Fruit fly (Drosophila melanogaster) whole organism, embryonic: Measurements from ENCODE around the gene Son.

Experiments
- ATbp ChIP-seq: fragments of 200-800 bp; sonication (Bioruptor generic); optimal IDR thresholded peaks from 2 replicates; lab custom pipeline; 2017; ENCODE audit warnings: missing biosample characterization, mild to moderate bottlenecking, missing genetic modification characterization, missing genetic modification reagents
- CG11723 ChIP-seq: fragments of 200-800 bp; sonication (Bioruptor generic); optimal IDR thresholded peaks from 2 replicates; lab custom pipeline; 2017; ENCODE audit warnings: missing biosample characterization, mild to moderate bottlenecking, missing genetic modification characterization
- CG12769 ChIP-seq: fragments of 200-800 bp; sonication (Bioruptor generic); optimal IDR thresholded peaks from 2 replicates; lab custom pipeline; 2019; ENCODE audit warnings: missing biosample characterization, mild to moderate bottlenecking, missing genetic modification characterization, moderate library complexity
- CG14050 ChIP-seq: fragments of 200-800 bp; sonication (Bioruptor generic); IDR thresholded peaks from 3 replicates; pipeline ENCODE4 v1.3.6; 2022; ENCODE audit warnings: missing biosample characterization, missing genetic modification characterization
- CG15269 ChIP-seq: fragments of 200-800 bp; sonication (Bioruptor generic); optimal IDR thresholded peaks from 2 replicates; lab custom pipeline; 2018; ENCODE audit warnings: missing biosample characterization, mild to moderate bottlenecking, missing genetic modification characterization, moderate library complexity
- CG16863 ChIP-seq: fragments of 200-800 bp; sonication (Bioruptor generic); optimal IDR thresholded peaks from 3 replicates; lab custom pipeline; 2016; ENCODE audit warnings: missing biosample characterization, missing genetic modification characterization
- CG17359 ChIP-seq: fragments of 200-800 bp; sonication (Bioruptor generic); optimal IDR thresholded peaks from 3 replicates; lab custom pipeline; 2018; ENCODE audit warnings: missing biosample characterization, mild to moderate bottlenecking, missing genetic modification characterization, moderate library complexity
- CG17802 ChIP-seq: fragments of 200-800 bp; sonication (Bioruptor generic); optimal IDR thresholded peaks from 2 replicates; lab custom pipeline; 2018; ENCODE audit warnings: missing biosample characterization, mild to moderate bottlenecking, missing genetic modification characterization, moderate library complexity
- CG18262 ChIP-seq: fragments of 200-800 bp; optimal IDR thresholded peaks from 3 replicates; lab custom pipeline; 2019; ENCODE audit warnings: missing biosample characterization, mild to moderate bottlenecking, missing genetic modification characterization, moderate library complexity
- CG1832 ChIP-seq: fragments of 200-800 bp; sonication (Bioruptor generic); optimal IDR thresholded peaks from 2 replicates; lab custom pipeline; 2017; ENCODE audit warnings: missing biosample characterization, mild to moderate bottlenecking, missing genetic modification characterization, inconsistent platforms
- CG2712 ChIP-seq: fragments of 200-800 bp; optimal IDR thresholded peaks from 3 replicates; lab custom pipeline; 2019; ENCODE audit warnings: missing biosample characterization, mild to moderate bottlenecking, missing genetic modification characterization, moderate library complexity
- CG3281 ChIP-seq: fragments of 200-800 bp; sonication (Bioruptor generic); optimal IDR thresholded peaks from 3 replicates; lab custom pipeline; 2017; ENCODE audit warnings: missing biosample characterization, mild to moderate bottlenecking, missing genetic modification characterization
- CG3407 ChIP-seq: fragments of 200-800 bp; sonication (Bioruptor generic); optimal IDR thresholded peaks from 2 replicates; lab custom pipeline; 2018; ENCODE audit warnings: missing biosample characterization, mild to moderate bottlenecking, missing genetic modification characterization
- CG6683 ChIP-seq: fragments of 200-800 bp; sonication (Bioruptor generic); optimal IDR thresholded peaks from 2 replicates; lab custom pipeline; 2017; ENCODE audit warnings: missing biosample characterization, mild to moderate bottlenecking, missing genetic modification characterization, missing genetic modification reagents
- CG7357 ChIP-seq: fragments of 200-800 bp; sonication (Bioruptor generic); IDR thresholded peaks from 3 replicates; pipeline ENCODE4 v1.3.6; 2022; ENCODE audit warnings: missing biosample characterization, missing genetic modification characterization
- CG7745 ChIP-seq: fragments of 200-800 bp; sonication (Bioruptor generic); optimal IDR thresholded peaks from 2 replicates; lab custom pipeline; 2018; ENCODE audit warnings: missing biosample characterization, mild to moderate bottlenecking, missing genetic modification characterization, moderate library complexity
- CG7963 ChIP-seq: fragments of 200-800 bp; sonication (Bioruptor generic); IDR thresholded peaks from 3 replicates; pipeline ENCODE4 v1.3.6; 2022; ENCODE audit warnings: missing biosample characterization, missing genetic modification characterization; ENCODE audit not compliant: partially characterized antibody
- CG8089 ChIP-seq: fragments of 200-800 bp; sonication (Bioruptor generic); optimal IDR thresholded peaks from 3 replicates; lab custom pipeline; 2016; ENCODE audit warnings: missing biosample characterization, missing genetic modification characterization
- CG8359 ChIP-seq: fragments of 200-800 bp; sonication (Bioruptor generic); optimal IDR thresholded peaks from 2 replicates; lab custom pipeline; 2017; ENCODE audit warnings: missing biosample characterization, mild to moderate bottlenecking, missing genetic modification characterization, borderline replicate concordance
- CG8388 ChIP-seq: fragments of 200-800 bp; sonication (Bioruptor generic); optimal IDR thresholded peaks from 2 replicates; lab custom pipeline; 2019; ENCODE audit warnings: missing biosample characterization, mild to moderate bottlenecking, missing genetic modification characterization, moderate library complexity
- CG8765 ChIP-seq: fragments of 200-800 bp; sonication (Bioruptor generic); IDR thresholded peaks from 2 replicates; pipeline ENCODE4 v1.3.6; 2022; ENCODE audit warnings: missing biosample characterization, missing genetic modification characterization
- CG9437 ChIP-seq: fragments of 200-800 bp; sonication (Bioruptor generic); optimal IDR thresholded peaks from 2 replicates; lab custom pipeline; 2018; ENCODE audit warnings: missing biosample characterization, mild to moderate bottlenecking, missing genetic modification characterization
- Chrac-16 ChIP-seq: fragments of 200-800 bp; sonication (Bioruptor generic); optimal IDR thresholded peaks from 3 replicates; lab custom pipeline; 2016; ENCODE audit warnings: missing biosample characterization, missing genetic modification characterization
- D ChIP-seq, 2 experiments: fragments of 200-800 bp in 1 of 2; fragments of >200 bp in 1 of 2; sonication (Bioruptor generic) in 1 of 2; optimal IDR thresholded peaks; 2 replicates in 1 of 2; 3 replicates in 1 of 2; lab custom pipeline; 2017; ENCODE audit warnings: mild to moderate bottlenecking in 1 of 2, missing biosample characterization in 1 of 2, missing genetic modification characterization in 1 of 2, missing genetic modification reagents in 1 of 2
- Dad ChIP-seq: fragments of 200-800 bp; sonication (Bioruptor generic); optimal IDR thresholded peaks from 3 replicates; lab custom pipeline; 2016; ENCODE audit warnings: missing biosample characterization, missing genetic modification characterization
- Fer1 ChIP-seq: fragments of 200-800 bp; sonication (Bioruptor generic); optimal IDR thresholded peaks from 2 replicates; lab custom pipeline; 2017; ENCODE audit warnings: missing biosample characterization, mild to moderate bottlenecking, missing genetic modification characterization
- HHEX ChIP-seq: fragments of 200-800 bp; sonication (Bioruptor generic); optimal IDR thresholded peaks from 3 replicates; lab custom pipeline; 2017; ENCODE audit warnings: missing biosample characterization, mild to moderate bottlenecking, missing genetic modification characterization, missing genetic modification reagents
- Hmx ChIP-seq: fragments of 200-800 bp; sonication (Bioruptor generic); optimal IDR thresholded peaks from 2 replicates; lab custom pipeline; 2016; ENCODE audit warnings: missing biosample characterization, missing genetic modification characterization
- Mad ChIP-seq: fragments of 200-800 bp; sonication (Bioruptor generic); optimal IDR thresholded peaks from 2 replicates; lab custom pipeline; 2016; ENCODE audit warnings: missing biosample characterization, missing genetic modification characterization
- Med ChIP-seq: fragments of 200-800 bp; sonication (Bioruptor generic); peaks from one replicate; lab custom pipeline; 2016; ENCODE audit warnings: missing biosample characterization, missing genetic modification characterization, mild to moderate bottlenecking, inconsistent platforms, moderate library complexity
- Sox100B ChIP-seq: fragments of 200-800 bp; sonication (Bioruptor generic); optimal IDR thresholded peaks from 3 replicates; lab custom pipeline; 2018; ENCODE audit warnings: missing biosample characterization, mild to moderate bottlenecking, missing genetic modification characterization
- ash1 ChIP-seq: fragments of 200-800 bp; sonication (Bioruptor generic); optimal IDR thresholded peaks from 2 replicates; lab custom pipeline; 2018; ENCODE audit warnings: missing biosample characterization, mild to moderate bottlenecking, missing genetic modification characterization
- bsh ChIP-seq, 2 experiments: fragments of 200-800 bp; sonication (Bioruptor generic); optimal IDR thresholded peaks; 2 replicates each; lab custom pipeline; 2017 to 2018; ENCODE audit warnings: mild to moderate bottlenecking in 2 of 2, missing biosample characterization in 2 of 2, missing genetic modification characterization in 2 of 2, moderate library complexity in 1 of 2
- crp ChIP-seq, 2 experiments: fragments of 200-800 bp; sonication (Bioruptor generic); optimal IDR thresholded peaks; 2 replicates in 1 of 2; 3 replicates in 1 of 2; lab custom pipeline; 2017; ENCODE audit warnings: missing biosample characterization in 2 of 2, missing genetic modification characterization in 2 of 2, mild to moderate bottlenecking in 1 of 2, moderate library complexity in 1 of 2
- dmrt99B ChIP-seq: fragments of 200-800 bp; sonication (Bioruptor generic); optimal IDR thresholded peaks from 2 replicates; lab custom pipeline; 2018; ENCODE audit warnings: missing biosample characterization, mild to moderate bottlenecking, missing genetic modification characterization, moderate library complexity
- fd64A ChIP-seq: fragments of 200-800 bp; sonication (Bioruptor generic); optimal IDR thresholded peaks from 3 replicates; lab custom pipeline; 2018; ENCODE audit warnings: missing biosample characterization, mild to moderate bottlenecking, missing genetic modification characterization
- fd96Cb ChIP-seq: fragments of 200-800 bp; sonication (Bioruptor generic); optimal IDR thresholded peaks from 2 replicates; lab custom pipeline; 2018; ENCODE audit warnings: missing biosample characterization, mild to moderate bottlenecking, missing genetic modification characterization, moderate library complexity
- nerfin-2 ChIP-seq: fragments of 200-800 bp; sonication (Bioruptor generic); IDR thresholded peaks from 2 replicates; pipeline ENCODE4 v1.3.6; 2022; ENCODE audit warnings: missing biosample characterization, missing genetic modification characterization; ENCODE audit not compliant: partially characterized antibody
- onecut ChIP-seq: fragments of 200-800 bp; sonication (Bioruptor generic); IDR thresholded peaks from 2 replicates; pipeline ENCODE4 v1.3.6; 2022; ENCODE audit warnings: missing biosample characterization, missing genetic modification characterization
- org-1 ChIP-seq: fragments of 200-800 bp; sonication (Bioruptor generic); optimal IDR thresholded peaks from 2 replicates; lab custom pipeline; 2017; ENCODE audit warnings: missing biosample characterization, missing genetic modification characterization
- p53 ChIP-seq: fragments of 200-800 bp; sonication (Bioruptor generic); optimal IDR thresholded peaks from 2 replicates; lab custom pipeline; 2016; ENCODE audit warnings: missing biosample characterization, missing genetic modification characterization
- sc ChIP-seq, 3 experiments: fragments of >200 bp in 2 of 3; fragments of 200-800 bp in 1 of 3; sonication (Bioruptor generic) in 1 of 3; optimal IDR thresholded peaks; 2 replicates in 2 of 3; 3 replicates in 1 of 3; lab custom pipeline; 2017; ENCODE audit warnings: mild to moderate bottlenecking in 1 of 3, missing biosample characterization in 1 of 3, missing genetic modification characterization in 1 of 3, missing genetic modification reagents in 1 of 3
- sisA ChIP-seq: fragments of 200-800 bp; sonication (Bioruptor generic); IDR thresholded peaks from 2 replicates; pipeline ENCODE4 v1.3.6; 2022; ENCODE audit warnings: missing biosample characterization, missing genetic modification characterization
- slp2 ChIP-seq: fragments of 200-800 bp; sonication (Bioruptor generic); optimal IDR thresholded peaks from 2 replicates; lab custom pipeline; 2016; ENCODE audit warnings: missing biosample characterization, missing genetic modification characterization
- tll ChIP-seq, 2 experiments: fragments of 200-800 bp in 1 of 2; fragments of >200 bp in 1 of 2; sonication (Bioruptor generic) in 1 of 2; optimal IDR thresholded peaks; 2 replicates each; lab custom pipeline; 2017 to 2019; ENCODE audit warnings: missing biosample characterization in 2 of 2, missing genetic modification characterization in 2 of 2, mild to moderate bottlenecking in 1 of 2, moderate library complexity in 1 of 2
- unpg ChIP-seq: fragments of 200-800 bp; sonication (Bioruptor generic); optimal IDR thresholded peaks from 3 replicates; lab custom pipeline; 2018; ENCODE audit warnings: missing biosample characterization, mild to moderate bottlenecking, missing genetic modification characterization, moderate library complexity
- usp ChIP-seq: fragments of >200 bp; optimal IDR thresholded peaks from 2 replicates; lab custom pipeline; 2017; ENCODE audit warnings: missing biosample characterization, missing genetic modification characterization
- zfh1 ChIP-seq: fragments of 200-800 bp; sonication (Bioruptor generic); IDR thresholded peaks from 3 replicates; pipeline ENCODE4 v1.3.6; 2022; ENCODE audit warnings: missing biosample characterization, missing genetic modification characterization

Gene Son

DNA sequence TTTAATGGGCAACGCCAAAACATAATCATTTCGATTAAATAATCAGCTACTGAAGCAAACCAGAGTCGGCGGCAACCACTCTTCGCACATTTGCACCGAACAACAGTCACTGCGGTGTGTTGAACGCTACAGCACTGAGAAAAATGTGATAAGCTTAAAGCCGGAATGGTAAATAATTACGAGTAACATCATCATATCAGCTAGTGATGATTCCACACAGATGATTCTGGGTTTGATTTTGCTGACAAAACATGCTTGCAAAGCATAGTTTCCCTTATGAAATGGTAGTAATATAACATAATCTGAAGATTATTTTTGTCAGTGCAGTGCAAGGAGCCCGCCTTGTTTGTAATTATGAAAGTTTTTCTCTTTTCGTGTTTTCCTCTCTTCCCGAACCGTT lies 20.3 kb downstream of the Son start (continued):
- TF ChIP-seq CG17359 (peak; percentile 73), CG17802 (tag; lab: Kevin White, UChicago) (peak; percentile 26), CG6683 (GFP tag; lab: Kevin White, UChicago) (no peak), D (optimal IDR thresholded peaks at IDR 0.05; lab: Kevin White, UChicago) (no peak), D (GFP tag; optimal IDR thresholded peaks at IDR 0.05; lab: Kevin White, UChicago) (peak; percentile 68), Med (GFP tag; lab: Kevin White, UChicago) (peak; percentile 58), Mad (GFP tag; lab: Kevin White, UChicago) (peak; percentile 18), CG7357 (GFP tag; lab: Robert Waterston, UW) (no peak), CG8359 (GFP tag; lab: Kevin White, UChicago) (peak; percentile 53), CG18262 (tag; lab: Kevin White, UChicago) (peak; percentile 64), CG11723 (GFP tag; lab: Kevin White, UChicago) (peak; percentile 29), Chrac-16 (GFP tag; lab: Kevin White, UChicago) (peak; percentile 55), CG8089 (GFP tag; lab: Kevin White, UChicago) (peak; percentile 12), crp (GFP tag; optimal IDR thresholded peaks at IDR 0.05; lab: Kevin White, UChicago) (no peak), usp (GFP tag; lab: Kevin White, UChicago) (no peak), Dad (no peak), p53 (GFP tag; lab: Kevin White, UChicago) (no peak), fd96Cb (tag; lab: Kevin White, UChicago) (peak; percentile 75), tll (GFP tag; optimal IDR thresholded peaks at IDR 0.05; lab: Kevin White, UChicago) (no peak), CG3281 (GFP tag; lab: Kevin White, UChicago) (peak; percentile 31), nerfin-2 (GFP tag; lab: Robert Waterston, UW) (no peak), CG1832 (GFP tag; lab: Kevin White, UChicago) (no peak), HHEX (peak; percentile 5), CG16863 (GFP tag; lab: Kevin White, UChicago) (peak; percentile 59), CG7745 (tag; lab: Kevin White, UChicago) (no peak), Hmx (GFP tag; lab: Kevin White, UChicago) (no peak), CG14050 (GFP tag; lab: Robert Waterston, UW) (no peak), CG3407 (GFP tag; lab: Kevin White, UChicago) (peak; percentile 54), unpg (GFP tag; lab: Kevin White, UChicago) (peak; percentile 63), dmrt99B (tag; lab: Kevin White, UChicago) (peak; percentile 71), onecut (GFP tag; lab: Robert Waterston, UW) (peak; percentile 33; the same call in 1 of the 2 replicates), ash1 (GFP tag; lab: Kevin White, UChicago) (no peak), sc (optimal IDR thresholded peaks at IDR 0.05; lab: Kevin White, UChicago) (no peak), sc (GFP tag; optimal IDR thresholded peaks at IDR 0.05; lab: Kevin White, UChicago) (peak; percentile 38), CG2712 (tag; lab: Kevin White, UChicago) (peak; percentile 78), slp2 (GFP tag; lab: Kevin White, UChicago) (peak; percentile 36), ATbp (GFP tag; lab: Kevin White, UChicago) (peak; percentile 46), org-1 (GFP tag; lab: Kevin White, UChicago) (no peak), CG8765 (no peak; the same call in 1 of the 2 replicates), CG15269 (tag; lab: Kevin White, UChicago) (peak; percentile 13), sisA (GFP tag; lab: Robert Waterston, UW) (peak; percentile 58; the same call in 1 of the 2 replicates), CG7963 (GFP tag; lab: Robert Waterston, UW) (no peak), fd64A (GFP tag; lab: Kevin White, UChicago) (peak; percentile 58), CG9437 (GFP tag; lab: Kevin White, UChicago) (no peak), zfh1 (GFP tag; lab: Robert Waterston, UW) (peak; percentile 75), Fer1 (GFP tag; lab: Kevin White, UChicago) (no peak), bsh (GFP tag; optimal IDR thresholded peaks at IDR 0.05; lab: Kevin White, UChicago) (peak; percentile 67 to 83), CG8388 (GFP tag; lab: Kevin White, UChicago) (peak; percentile 66), Sox100B (GFP tag; lab: Kevin White, UChicago) (peak; percentile 39), CG12769 (tag; lab: Kevin White, UChicago) (peak; percentile 51)
